Worm (Caenorhabditis elegans): ENCODE results near the gene K12D12.5.

ce11 chrII:11816014-11816413 is 44.8 kb upstream of the K12D12.5 start:
- TF ChIP-seq vab-15 (tag; optimal IDR thresholded peaks at IDR 0.05) = no peak
- TF ChIP-seq pag-3 (tag; optimal IDR thresholded peaks at IDR 0.05; ENCODE audit: borderline replicate concordance, insufficient read depth) = no peak
- no peak for TF ChIP-seq fos-1 (tag; optimal IDR thresholded peaks at IDR 0.05)
- TF ChIP-seq ces-1 (GFP tag; optimal IDR thresholded peaks at IDR 0.05) = no peak
- no peak for TF ChIP-seq nhr-12 (tag; optimal IDR thresholded peaks at IDR 0.05)
- no peak for TF ChIP-seq mef-2 (tag; optimal IDR thresholded peaks at IDR 0.05)
- no peak for TF ChIP-seq C04F5.9 (tag; optimal IDR thresholded peaks at IDR 0.05)
- no peak for TF ChIP-seq nhr-237 (tag; optimal IDR thresholded peaks at IDR 0.05)
- TF ChIP-seq jun-1 (tag; optimal IDR thresholded peaks at IDR 0.05) = no peak
- TF ChIP-seq hlh-4 (tag; optimal IDR thresholded peaks at IDR 0.05) = no peak
- no peak for TF ChIP-seq nhr-11 (tag; optimal IDR thresholded peaks at IDR 0.05)
- no peak for TF ChIP-seq nhr-77 (tag; optimal IDR thresholded peaks at IDR 0.05)
- TF ChIP-seq C34B4.2 (tag; optimal IDR thresholded peaks at IDR 0.05) = no peak
- no peak for TF ChIP-seq zag-1 (tag; optimal IDR thresholded peaks at IDR 0.05)
